Worm (Caenorhabditis elegans) whole organism, L4/young adult: ENCODE measurements around the gene srxa-10.

ENCODE experiments used
- W03F9.2 ChIP-seq: fragments of 150-350 bp; optimal IDR thresholded peaks from 2 replicates; lab custom pipeline; 2014; ENCODE audit warnings: missing biosample characterization, missing genetic modification characterization
- dao-5 ChIP-seq: sonication (generic microtip); optimal IDR thresholded peaks from 2 replicates; lab custom pipeline; 2016; ENCODE audit warnings: missing genotype, missing genetic modification characterization, moderate library complexity, missing compliant biosample characterization
- him-1 ChIP-seq: sonication (generic microtip); optimal IDR thresholded peaks from 2 replicates; lab custom pipeline; 2016; ENCODE audit warnings: missing genotype, missing genetic modification reagents, missing genetic modification characterization, missing compliant biosample characterization

ce11 chrIII:9817087-9817612 lies 20.8 kb upstream of the srxa-10 start, which contains the start of gene cnx-1:
- TF ChIP-seq him-1 (tag; lab: Kevin White, UChicago) = no peak
- no peak for TF ChIP-seq dao-5 (tag; lab: Kevin White, UChicago)
- no peak for TF ChIP-seq W03F9.2 (tag; lab: Kevin White, UChicago)
